Fruit fly (Drosophila melanogaster) whole organism, prepupa: ENCODE measurements around the gene Cyp12a4.

Experiments used
- Blimp-1 ChIP-seq: fragments of 200-800 bp; sonication (Bioruptor generic); optimal IDR thresholded peaks from 3 replicates; lab custom pipeline; 2017; ENCODE audit warnings: missing biosample characterization, missing genetic modification characterization, mild to moderate bottlenecking, moderate library complexity, missing genetic modification reagents
- CG10631 ChIP-seq: fragments of 200-800 bp; sonication (Bioruptor generic); optimal IDR thresholded peaks from 2 replicates; lab custom pipeline; 2016; ENCODE audit warnings: missing biosample characterization, missing genetic modification characterization
- CG11294 ChIP-seq: fragments of 200-800 bp; sonication (Bioruptor generic); IDR thresholded peaks from 2 replicates; pipeline ENCODE4 v1.3.6; 2022; ENCODE audit warnings: missing biosample characterization, missing genetic modification characterization
- CG11762 ChIP-seq: fragments of 200-800 bp; sonication (Bioruptor generic); optimal IDR thresholded peaks from 3 replicates; lab custom pipeline; 2016; ENCODE audit warnings: missing biosample characterization, missing genetic modification characterization; ENCODE audit not compliant: insufficient read depth
- CG11902 ChIP-seq: fragments of 200-800 bp; sonication (Bioruptor generic); optimal IDR thresholded peaks from 3 replicates; lab custom pipeline; 2016; ENCODE audit warnings: missing biosample characterization, missing genetic modification characterization
- CG15336 ChIP-seq: fragments of 200-800 bp; sonication (Bioruptor generic); IDR thresholded peaks from 2 replicates; pipeline ENCODE4 v1.3.6; 2022; ENCODE audit warnings: missing biosample characterization, missing genetic modification characterization
- CG16779 ChIP-seq: fragments of 200-800 bp; sonication (Bioruptor generic); optimal IDR thresholded peaks from 3 replicates; lab custom pipeline; 2017; ENCODE audit warnings: missing biosample characterization, mild to moderate bottlenecking, missing genetic modification characterization
- CG31627 ChIP-seq: fragments of 200-800 bp; sonication (Bioruptor generic); optimal IDR thresholded peaks from 3 replicates; lab custom pipeline; 2016; ENCODE audit warnings: missing biosample characterization, missing genetic modification characterization
- CG34406 ChIP-seq: fragments of 200-800 bp; sonication (Bioruptor generic); optimal IDR thresholded peaks from 3 replicates; lab custom pipeline; 2016; ENCODE audit warnings: missing biosample characterization, missing genetic modification characterization
- CG6808 ChIP-seq: fragments of 200-800 bp; sonication (Bioruptor generic); optimal IDR thresholded peaks from 3 replicates; lab custom pipeline; 2017; ENCODE audit warnings: missing biosample characterization, missing genetic modification characterization, mild to moderate bottlenecking, moderate library complexity, missing genetic modification reagents
- CG6854 ChIP-seq: fragments of 200-800 bp; sonication (Bioruptor generic); optimal IDR thresholded peaks from 2 replicates; lab custom pipeline; 2017; ENCODE audit warnings: missing biosample characterization, mild to moderate bottlenecking, missing genetic modification characterization
- CG7368 ChIP-seq: fragments of 200-800 bp; sonication (Bioruptor generic); optimal IDR thresholded peaks from 3 replicates; lab custom pipeline; 2016; ENCODE audit warnings: missing biosample characterization, missing genetic modification characterization
- CG8319 ChIP-seq: fragments of 200-800 bp; sonication (Bioruptor generic); optimal IDR thresholded peaks from 3 replicates; lab custom pipeline; 2016; ENCODE audit warnings: missing biosample characterization, missing genetic modification characterization
- Eip75B ChIP-seq: fragments of 200-800 bp; sonication (Bioruptor generic); optimal IDR thresholded peaks from 3 replicates; lab custom pipeline; 2016; ENCODE audit warnings: missing biosample characterization, missing genetic modification characterization
- Eip78C ChIP-seq: fragments of 200-800 bp; sonication (Bioruptor generic); peaks from one replicate; lab custom pipeline; 2016; ENCODE audit warnings: missing biosample characterization, missing genetic modification characterization
- Gug ChIP-seq: fragments of 200-800 bp; sonication (Bioruptor generic); IDR thresholded peaks from 2 replicates; pipeline ENCODE4 v1.3.6; 2022; ENCODE audit warnings: missing biosample characterization, missing genetic modification characterization
- Met ChIP-seq: fragments of 200-800 bp; sonication (Bioruptor generic); optimal IDR thresholded peaks from 3 replicates; lab custom pipeline; 2016; ENCODE audit warnings: missing biosample characterization, missing genetic modification characterization
- OdsH ChIP-seq: fragments of 200-800 bp; sonication (Bioruptor generic); optimal IDR thresholded peaks from 3 replicates; lab custom pipeline; 2016; ENCODE audit warnings: missing biosample characterization, missing genetic modification characterization
- Smox ChIP-seq: fragments of 200-800 bp; sonication (Bioruptor generic); optimal IDR thresholded peaks from 3 replicates; lab custom pipeline; 2016; ENCODE audit warnings: missing biosample characterization, missing genetic modification characterization
- Sox15 ChIP-seq: fragments of 200-800 bp; sonication (Bioruptor generic); optimal IDR thresholded peaks from 3 replicates; lab custom pipeline; 2016; ENCODE audit warnings: missing biosample characterization, missing genetic modification characterization
- dac ChIP-seq: fragments of 200-800 bp; sonication (Bioruptor generic); optimal IDR thresholded peaks from 2 replicates; lab custom pipeline; 2017; ENCODE audit warnings: missing biosample characterization, mild to moderate bottlenecking, missing genetic modification characterization
- eg ChIP-seq: fragments of 200-800 bp; sonication (Bioruptor generic); IDR thresholded peaks from 3 replicates; pipeline ENCODE4 v1.3.6; 2022; ENCODE audit warnings: missing biosample characterization, missing genetic modification characterization
- esn ChIP-seq: fragments of 200-800 bp; sonication (Bioruptor generic); optimal IDR thresholded peaks from 2 replicates; lab custom pipeline; 2016; ENCODE audit warnings: missing biosample characterization, mild to moderate bottlenecking, missing genetic modification characterization, moderate library complexity
- fd59A ChIP-seq: fragments of 200-800 bp; sonication (Bioruptor generic); optimal IDR thresholded peaks from 2 replicates; lab custom pipeline; 2017; ENCODE audit warnings: missing biosample characterization, mild to moderate bottlenecking, missing genetic modification characterization, missing genetic modification reagents
- fkh ChIP-seq: fragments of 200-800 bp; sonication (Bioruptor generic); optimal IDR thresholded peaks from 3 replicates; lab custom pipeline; 2017; ENCODE audit warnings: missing biosample characterization, mild to moderate bottlenecking, missing genetic modification characterization, moderate library complexity
- lz ChIP-seq: fragments of 200-800 bp; sonication (Bioruptor generic); optimal IDR thresholded peaks from 3 replicates; lab custom pipeline; 2016; ENCODE audit warnings: missing biosample characterization, missing genetic modification characterization
- pdm3 ChIP-seq: fragments of 200-800 bp; sonication (Bioruptor generic); optimal IDR thresholded peaks from 3 replicates; lab custom pipeline; 2016; ENCODE audit warnings: missing biosample characterization, missing genetic modification characterization
- spab ChIP-seq: fragments of 200-800 bp; sonication (Bioruptor generic); optimal IDR thresholded peaks from 2 replicates; lab custom pipeline; 2017; ENCODE audit warnings: missing biosample characterization, mild to moderate bottlenecking, missing genetic modification characterization, missing genetic modification reagents
- ss ChIP-seq, 2 experiments: fragments of 200-800 bp; sonication (Bioruptor generic); optimal IDR thresholded peaks; 2 replicates in 1 of 2; 3 replicates in 1 of 2; lab custom pipeline; 2017 to 2018; ENCODE audit warnings: mild to moderate bottlenecking in 2 of 2, missing biosample characterization in 2 of 2, missing genetic modification characterization in 2 of 2, moderate library complexity in 1 of 2
- svp ChIP-seq: fragments of 200-800 bp; sonication (Bioruptor generic); peaks from one replicate; lab custom pipeline; 2016; ENCODE audit warnings: missing biosample characterization, missing genetic modification characterization
- topi ChIP-seq: fragments of 200-800 bp; sonication (Bioruptor generic); optimal IDR thresholded peaks from 3 replicates; lab custom pipeline; 2016; ENCODE audit warnings: missing biosample characterization, missing genetic modification characterization
- vri ChIP-seq: fragments of 200-800 bp; sonication (Bioruptor generic); optimal IDR thresholded peaks from 3 replicates; lab custom pipeline; 2016; ENCODE audit warnings: missing biosample characterization, mild to moderate bottlenecking, missing genetic modification characterization

Gene Cyp12a4

dm6 chr3R:19147511-19148239 lies 12.7 kb downstream of the Cyp12a4 start, which contains the start of gene Ppcs (continued):
- TF ChIP-seq lz (GFP tag; lab: Kevin White, UChicago) (peak; percentile 48), Blimp-1 (GFP tag; lab: Kevin White, UChicago) (peak; percentile 58), Met (GFP tag; lab: Kevin White, UChicago) (peak; percentile 60), CG6808 (GFP tag; lab: Kevin White, UChicago) (peak; percentile 99), spab (GFP tag; lab: Kevin White, UChicago) (peak; percentile 80), fd59A (GFP tag; lab: Kevin White, UChicago) (peak; percentile 53), CG11294 (GFP tag; lab: Robert Waterston, UW) (peak; percentile 7; the same call in 1 of the 2 replicates), CG16779 (tag; lab: Kevin White, UChicago) (peak; percentile 91), CG34406 (peak; percentile 40), CG7368 (GFP tag; lab: Kevin White, UChicago) (peak; percentile 75), Eip78C (peak; percentile 91), pdm3 (GFP tag; lab: Kevin White, UChicago) (peak; percentile 65), svp (GFP tag; lab: Kevin White, UChicago) (peak; percentile 99), esn (GFP tag; lab: Kevin White, UChicago) (peak; percentile 69), CG15336 (GFP tag; lab: Robert Waterston, UW) (peak; percentile 74), CG10631 (peak; percentile 65), CG11762 (GFP tag; lab: Kevin White, UChicago) (peak; percentile 66), Sox15 (GFP tag; lab: Kevin White, UChicago) (no peak), CG11902 (GFP tag; lab: Kevin White, UChicago) (no peak), OdsH (GFP tag; lab: Kevin White, UChicago) (peak; percentile 59), eg (GFP tag; lab: Robert Waterston, UW) (peak; percentile 71), Gug (GFP tag; lab: Robert Waterston, UW) (0 out of 2 replicates have a peak, but pooled peaks have one; percentile 17), topi (GFP tag; lab: Kevin White, UChicago) (peak; percentile 73), Smox (GFP tag; lab: Kevin White, UChicago) (peak; percentile 58), CG31627 (GFP tag; lab: Kevin White, UChicago) (peak; percentile 63), CG8319 (GFP tag; lab: Kevin White, UChicago) (peak; percentile 68), Eip75B (GFP tag; lab: Kevin White, UChicago) (peak; percentile 69), ss (GFP tag; optimal IDR thresholded peaks at IDR 0.05; lab: Kevin White, UChicago) (peak; percentile 94 to 95), dac (peak; percentile 29), vri (GFP tag; lab: Kevin White, UChicago) (peak; percentile 52)
- TF ChIP-seq, all 60 proteins: peak for 55

- TF ChIP-seq CG6854, result peak; percentile 78
- TF ChIP-seq fkh, result no peak
- TF ChIP-seq ss (GFP tag; optimal IDR thresholded peaks at IDR 0.05; lab: Kevin White, UChicago), result peak in 1 of 2 experiments; percentile 31
- TF ChIP-seq CG16779 (tag; lab: Kevin White, UChicago), result no peak
- peak; percentile 58 for TF ChIP-seq Eip78C
- TF ChIP-seq Blimp-1 (GFP tag; lab: Kevin White, UChicago), result peak; percentile 63
Observed at dm6 chr3R:19150856-19151651, 16.1 kb downstream of the Cyp12a4 start.
